Worm (Caenorhabditis elegans) whole organism, mixed stage, embryonic: ENCODE measurements around the gene ttr-29.

Source experiments
- elt-1 ChIP-seq: sonication (generic microtip); optimal IDR thresholded peaks from 2 replicates; lab custom pipeline; 2017; ENCODE audit warnings: missing genetic modification characterization, mild to moderate bottlenecking, missing compliant biosample characterization, antibody characterized with exemption, moderate library complexity, borderline replicate concordance; ENCODE audit not compliant: insufficient read depth
- elt-3 ChIP-seq: fragments of 150-350 bp; optimal IDR thresholded peaks from 2 replicates; lab custom pipeline; 2014; ENCODE audit warnings: missing biosample characterization, missing genetic modification characterization
- mep-1 ChIP-seq: fragments of 150-350 bp; optimal IDR thresholded peaks from 2 replicates; lab custom pipeline; 2017; ENCODE audit warnings: missing biosample characterization, missing genetic modification reagents, missing genetic modification characterization, inconsistent platforms
- nhr-12 ChIP-seq: fragments of 150-350 bp; optimal IDR thresholded peaks from 2 replicates; lab custom pipeline; 2014; ENCODE audit warnings: missing biosample characterization, missing genetic modification characterization
- nhr-28 ChIP-seq: fragments of 150-350 bp; optimal IDR thresholded peaks from 2 replicates; lab custom pipeline; 2014; ENCODE audit warnings: missing biosample characterization, missing genetic modification characterization
- pha-4 ChIP-seq: fragments of 150-350 bp; optimal IDR thresholded peaks from 2 replicates; lab custom pipeline; 2018; ENCODE audit warnings: missing biosample characterization, missing genetic modification reagents, missing genetic modification characterization

DNA sequence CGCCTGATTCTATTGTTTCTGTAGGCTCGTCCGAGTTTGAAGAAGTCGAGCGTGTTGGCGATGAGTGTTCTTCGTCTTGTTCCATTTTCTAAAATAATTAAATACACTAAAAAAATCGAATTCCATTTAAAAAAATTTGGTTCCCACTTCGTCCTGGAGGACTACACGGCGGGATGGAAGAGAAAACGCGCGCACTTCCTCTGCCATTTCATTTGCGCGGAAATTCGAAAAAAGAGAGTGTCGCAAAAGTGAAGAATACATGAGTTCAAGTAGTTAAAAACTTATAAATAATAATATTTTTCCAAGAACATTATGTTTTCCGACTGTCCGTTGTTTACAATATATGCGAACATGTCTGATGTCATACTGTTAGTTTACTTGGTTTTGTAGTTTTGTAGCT lies 36.7 kb downstream of the ttr-29 start, which contains the start of gene T07F10.3:
- TF ChIP-seq elt-1 (no peak), nhr-28 (tag; lab: Kevin White, UChicago) (no peak), pha-4 (tag; lab: Kevin White, UChicago) (no peak), elt-3 (tag; lab: Kevin White, UChicago) (no peak), nhr-12 (tag; lab: Kevin White, UChicago) (no peak), mep-1 (tag; lab: Kevin White, UChicago) (peak; percentile 67)
